Fruit fly (Drosophila melanogaster) whole organism, wandering third instar larva: ENCODE data around the gene CG11251.

Source experiments
- Abd-B ChIP-seq: fragments of >200 bp; optimal IDR thresholded peaks from 2 replicates; lab custom pipeline; 2017; ENCODE audit warnings: missing biosample characterization, missing genetic modification characterization
- CG32264 ChIP-seq: fragments of 200-800 bp; sonication (Bioruptor generic); optimal IDR thresholded peaks from 2 replicates; lab custom pipeline; 2016; ENCODE audit warnings: missing biosample characterization, missing genetic modification characterization
- CG9705 ChIP-seq: fragments of 200-800 bp; sonication (Bioruptor generic); optimal IDR thresholded peaks from 2 replicates; lab custom pipeline; 2018; ENCODE audit warnings: missing biosample characterization, mild to moderate bottlenecking, missing genetic modification characterization
- CrebA ChIP-seq: fragments of 200-800 bp; sonication (Bioruptor generic); optimal IDR thresholded peaks from 2 replicates; lab custom pipeline; 2016; ENCODE audit warnings: missing biosample characterization, mild to moderate bottlenecking, missing genetic modification characterization, borderline replicate concordance
- Dfd ChIP-seq: fragments of >200 bp; optimal IDR thresholded peaks from 2 replicates; lab custom pipeline; 2017; ENCODE audit warnings: missing biosample characterization, missing genetic modification characterization
- Dif ChIP-seq: fragments of 200-275, 200-300 bp; sonication (Bioruptor generic); optimal IDR thresholded peaks from 2 replicates; lab custom pipeline; 2018; ENCODE audit warnings: missing biosample characterization, missing genetic modification characterization; ENCODE audit not compliant: partially characterized antibody
- GATAd ChIP-seq: sonication (Bioruptor generic); optimal IDR thresholded peaks from 2 replicates; lab custom pipeline; 2016; ENCODE audit warnings: missing biosample characterization, missing genetic modification characterization
- HLH106 ChIP-seq: fragments of 200-800 bp; optimal IDR thresholded peaks from 3 replicates; lab custom pipeline; 2019; ENCODE audit warnings: missing biosample characterization, mild to moderate bottlenecking, missing genetic modification characterization, moderate library complexity
- Hnf4 ChIP-seq: fragments of 200-800 bp; sonication (Bioruptor generic); optimal IDR thresholded peaks from 2 replicates; lab custom pipeline; 2016; ENCODE audit warnings: missing biosample characterization, mild to moderate bottlenecking, missing genetic modification characterization
- Hr78 ChIP-seq: fragments of >200 bp; optimal IDR thresholded peaks from 2 replicates; lab custom pipeline; 2017; ENCODE audit warnings: missing biosample characterization, missing genetic modification characterization
- Hr83 ChIP-seq: fragments of 200-300 bp; sonication (Bioruptor generic); optimal IDR thresholded peaks from 2 replicates; lab custom pipeline; 2016; ENCODE audit warnings: missing biosample characterization, mild to moderate bottlenecking, missing genetic modification characterization, moderate library complexity; ENCODE audit not compliant: poor library complexity, severe bottlenecking
- Mio ChIP-seq: sonication (Bioruptor generic); optimal IDR thresholded peaks from 2 replicates; lab custom pipeline; 2016; ENCODE audit warnings: missing biosample characterization, missing genetic modification characterization
- Myc ChIP-seq: fragments of >200 bp; optimal IDR thresholded peaks from 2 replicates; lab custom pipeline; 2017
- N ChIP-seq: fragments of >200 bp; optimal IDR thresholded peaks from 2 replicates; lab custom pipeline; 2018; ENCODE audit warnings: missing biosample characterization, missing external identifiers, missing genetic modification characterization
- OdsH ChIP-seq: fragments of 200-800 bp; sonication (Bioruptor generic); optimal IDR thresholded peaks from 2 replicates; lab custom pipeline; 2016; ENCODE audit warnings: missing biosample characterization, mild to moderate bottlenecking, missing genetic modification characterization
- Rel ChIP-seq, 2 experiments: fragments of 200-800 bp; sonication (Bioruptor generic) in 1 of 2; optimal IDR thresholded peaks; 2 replicates in 1 of 2; 3 replicates in 1 of 2; lab custom pipeline; 2016 to 2019; ENCODE audit warnings: mild to moderate bottlenecking in 2 of 2, missing biosample characterization in 2 of 2, missing genetic modification characterization in 2 of 2, moderate library complexity in 1 of 2
- Sp1 ChIP-seq: fragments of 200-800 bp; sonication (Bioruptor generic); optimal IDR thresholded peaks from 3 replicates; lab custom pipeline; 2019; ENCODE audit warnings: missing biosample characterization, mild to moderate bottlenecking, missing genetic modification characterization, moderate library complexity
- Vsx2 ChIP-seq: fragments of 200-300, 225-300 bp; sonication (Bioruptor generic); optimal IDR thresholded peaks from 2 replicates; lab custom pipeline; 2018; ENCODE audit warnings: missing biosample characterization, missing genetic modification characterization; ENCODE audit not compliant: partially characterized antibody
- br ChIP-seq: fragments of 200-800 bp; sonication (Bioruptor generic); optimal IDR thresholded peaks from 2 replicates; lab custom pipeline; 2016; ENCODE audit warnings: missing biosample characterization, missing genetic modification characterization
- brk ChIP-seq: fragments of 200-800 bp; sonication (Bioruptor generic); optimal IDR thresholded peaks from 2 replicates; lab custom pipeline; 2016; ENCODE audit warnings: missing biosample characterization, mild to moderate bottlenecking, missing genetic modification characterization
- dl ChIP-seq, 2 experiments: fragments of 175-275, 200-275 bp in 1 of 2; fragments of 200-275 bp in 1 of 2; sonication (Bioruptor generic); optimal IDR thresholded peaks; lab custom pipeline; 2018; ENCODE audit warnings: mild to moderate bottlenecking in 2 of 2, missing biosample characterization in 2 of 2, missing genetic modification characterization in 2 of 2, moderate library complexity in 2 of 2; ENCODE audit not compliant: partially characterized antibody in 2 of 2, insufficient read depth in 1 of 2
- dmrt93B ChIP-seq: fragments of 200-800 bp; sonication (Bioruptor generic); optimal IDR thresholded peaks from 2 replicates; lab custom pipeline; 2018; ENCODE audit warnings: missing biosample characterization, mild to moderate bottlenecking, missing genetic modification characterization
- dsf ChIP-seq: sonication (Bioruptor generic); optimal IDR thresholded peaks from 2 replicates; lab custom pipeline; 2016; ENCODE audit warnings: missing biosample characterization, missing genetic modification characterization, borderline replicate concordance
- foxo ChIP-seq, 2 experiments: fragments of 200-800 bp; sonication (Bioruptor generic); optimal IDR thresholded peaks; 2 replicates in 1 of 2; 3 replicates in 1 of 2; lab custom pipeline; 2016 to 2017; ENCODE audit warnings: missing biosample characterization in 2 of 2, missing genetic modification characterization in 2 of 2
- fru ChIP-seq: fragments of 200-800 bp; sonication (Bioruptor generic); optimal IDR thresholded peaks from 3 replicates; lab custom pipeline; 2016; ENCODE audit warnings: missing biosample characterization, mild to moderate bottlenecking, missing genetic modification characterization
- h ChIP-seq: fragments of 200-800 bp; sonication (Bioruptor generic); optimal IDR thresholded peaks from 3 replicates; lab custom pipeline; 2016; ENCODE audit warnings: missing biosample characterization, mild to moderate bottlenecking, missing genetic modification characterization
- lola ChIP-seq: fragments of >200 bp; optimal IDR thresholded peaks from 2 replicates; lab custom pipeline; 2017; ENCODE audit warnings: missing biosample characterization, missing genetic modification characterization
- pan ChIP-seq: fragments of >200 bp; optimal IDR thresholded peaks from 2 replicates; lab custom pipeline; 2017
- psq ChIP-seq: fragments of 200-800 bp; sonication (Bioruptor generic); optimal IDR thresholded peaks from 3 replicates; lab custom pipeline; 2017; ENCODE audit warnings: missing biosample characterization, mild to moderate bottlenecking, missing genetic modification characterization, moderate library complexity
- rgr ChIP-seq: fragments of 200-800 bp; sonication (Bioruptor generic); optimal IDR thresholded peaks from 3 replicates; lab custom pipeline; 2016; ENCODE audit warnings: missing biosample characterization, mild to moderate bottlenecking, missing genetic modification characterization
- sage ChIP-seq: fragments of 200-800 bp; sonication (Bioruptor generic); optimal IDR thresholded peaks from 2 replicates; lab custom pipeline; 2016; ENCODE audit warnings: missing biosample characterization, mild to moderate bottlenecking, missing genetic modification characterization
- sv ChIP-seq: fragments of 200-800 bp; sonication (Bioruptor generic); optimal IDR thresholded peaks from 3 replicates; lab custom pipeline; 2016; ENCODE audit warnings: missing biosample characterization, missing genetic modification characterization
- tai ChIP-seq: sonication (Bioruptor generic); optimal IDR thresholded peaks from 2 replicates; lab custom pipeline; 2016; ENCODE audit warnings: missing biosample characterization, missing genetic modification characterization
- usp ChIP-seq: fragments of >200 bp; optimal IDR thresholded peaks from 2 replicates; lab custom pipeline; 2017; ENCODE audit warnings: missing biosample characterization, missing genetic modification characterization
- woc ChIP-seq: sonication (Bioruptor generic); optimal IDR thresholded peaks from 2 replicates; lab custom pipeline; 2016; ENCODE audit warnings: missing biosample characterization, mild to moderate bottlenecking, missing genetic modification characterization

CG11251 gene

DNA sequence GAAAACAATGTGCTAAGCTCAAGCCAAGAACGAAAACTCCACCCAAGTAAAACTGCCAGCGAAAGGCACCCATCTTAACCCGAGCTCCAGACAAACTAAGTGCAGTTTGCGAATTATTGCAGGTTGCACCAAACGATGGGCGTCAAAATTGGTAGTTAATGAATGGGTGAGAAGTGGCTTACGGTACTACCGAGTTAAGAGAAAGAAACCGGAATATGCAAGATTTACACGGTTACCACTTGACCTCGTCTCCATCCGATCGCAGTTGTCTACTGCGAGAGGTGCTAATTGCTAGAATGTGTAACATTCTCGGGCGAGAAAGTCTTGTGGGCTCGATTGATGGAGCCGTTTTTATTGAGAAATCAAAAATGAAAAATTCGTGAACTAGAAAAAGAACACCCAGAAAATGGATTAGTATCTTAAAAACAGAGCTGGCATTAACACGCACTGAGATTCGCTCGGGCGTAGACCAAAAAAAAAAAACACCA is 28.4 kb downstream of the CG11251 start, which contains the start of the genes CG14115 and CG34428:
Gene CG14115, minus strand, starts transcription at position 101 of the 488 bp plus-strand sequence.
Gene CG34428, plus strand, starts transcription at position 438 of the 488 bp plus-strand sequence.
- TF ChIP-seq h (no peak), dsf (no peak), psq (no peak), OdsH (no peak), Hr78 (GFP tag; lab: Kevin White, UChicago) (no peak), rgr (GFP tag; lab: Kevin White, UChicago) (no peak)

DNA sequence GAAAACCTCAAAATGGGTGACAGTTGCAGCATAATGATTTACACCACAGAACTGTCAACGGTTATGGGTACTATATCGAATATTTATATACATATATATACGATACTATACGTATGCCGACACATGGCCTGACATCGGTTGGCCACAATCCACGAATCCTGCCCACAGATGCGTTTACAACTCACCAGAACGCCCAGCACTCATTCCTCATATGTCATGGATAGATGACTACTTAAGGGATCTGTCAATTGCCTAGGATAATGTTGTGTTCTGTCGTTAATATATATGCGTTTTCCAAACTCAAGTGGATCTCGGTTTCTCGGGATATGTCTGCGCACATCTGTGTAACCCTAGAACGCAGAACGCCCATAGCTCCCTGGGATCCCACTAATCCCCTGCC is 31.3 kb downstream of the CG11251 start:
- TF ChIP-seq psq (no peak), Myc (no peak), GATAd (no peak), Rel (GFP tag; optimal IDR thresholded peaks at IDR 0.05; lab: Kevin White, UChicago) (no peak), Rel (tag; optimal IDR thresholded peaks at IDR 0.05; lab: Kevin White, UChicago) (no peak), foxo (GFP tag; optimal IDR thresholded peaks at IDR 0.05; lab: Kevin White, UChicago) (no peak), br (GFP tag; lab: Kevin White, UChicago) (no peak), Hr78 (GFP tag; lab: Kevin White, UChicago) (no peak), CG32264 (GFP tag; lab: Kevin White, UChicago) (no peak), pan (lab: Kevin White, UChicago) (no peak), dl (GFP tag; optimal IDR thresholded peaks at IDR 0.05; lab: Kevin White, UChicago; ENCODE audit: insufficient read depth in 1 of 2, partially characterized antibody in 2 of 2) (no peak), HLH106 (tag; lab: Kevin White, UChicago) (no peak), fru (no peak), usp (GFP tag; lab: Kevin White, UChicago) (no peak), Mio (GFP tag; lab: Kevin White, UChicago) (no peak), brk (no peak), Hr83 (no peak), sage (GFP tag; lab: Kevin White, UChicago) (no peak)
- TF ChIP-seq, all 38 proteins: peak for 0

dm6 chr3L:13050675-13051202 is 39.0 kb downstream of the CG11251 start:
- TF ChIP-seq rgr (GFP tag; lab: Kevin White, UChicago) (no peak), Dfd (GFP tag; lab: Kevin White, UChicago) (no peak), sv (GFP tag; lab: Kevin White, UChicago) (no peak), h (no peak), pan (lab: Kevin White, UChicago) (no peak), sage (GFP tag; lab: Kevin White, UChicago) (no peak), lola (no peak), Mio (GFP tag; lab: Kevin White, UChicago) (no peak), dl (GFP tag; optimal IDR thresholded peaks at IDR 0.05; lab: Kevin White, UChicago; ENCODE audit: insufficient read depth in 1 of 2, partially characterized antibody in 2 of 2) (no peak), Myc (no peak)

DNA sequence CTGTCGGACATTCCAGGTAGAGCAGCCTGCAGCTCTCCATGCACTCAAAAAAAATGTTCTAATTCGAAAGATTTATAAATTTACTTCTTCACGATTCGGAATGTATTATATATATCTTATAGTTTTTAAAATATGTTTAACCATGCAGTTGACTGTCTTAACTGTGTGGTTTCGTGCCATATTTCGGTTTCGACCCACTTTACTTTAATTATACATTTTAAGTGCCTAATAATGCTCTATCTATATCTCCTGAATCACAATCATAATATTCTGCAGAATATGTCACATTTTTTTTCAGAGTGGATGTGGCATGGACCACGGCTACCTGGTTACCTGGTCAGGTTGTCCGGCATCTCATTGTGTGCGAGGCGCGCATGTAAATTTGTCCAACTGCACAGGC is 40.1 kb downstream of the CG11251 start:
- no peak for TF ChIP-seq lola
- TF ChIP-seq pan (lab: Kevin White, UChicago) = no peak
- no peak for TF ChIP-seq Vsx2
- peak; percentile 15 for TF ChIP-seq OdsH
- no peak for TF ChIP-seq dsf
- TF ChIP-seq HLH106 (tag; lab: Kevin White, UChicago) = peak; percentile 22
- no peak for TF ChIP-seq Rel (GFP tag; optimal IDR thresholded peaks at IDR 0.05; lab: Kevin White, UChicago)
- TF ChIP-seq Rel (tag; optimal IDR thresholded peaks at IDR 0.05; lab: Kevin White, UChicago) = no peak
- TF ChIP-seq Hr83 = no peak
- no peak for TF ChIP-seq CG9705 (GFP tag; lab: Kevin White, UChicago)
- TF ChIP-seq tai (GFP tag; lab: Kevin White, UChicago) = no peak
- TF ChIP-seq Sp1 (GFP tag; lab: Kevin White, UChicago) = peak; percentile 6
- TF ChIP-seq usp (GFP tag; lab: Kevin White, UChicago) = no peak
- TF ChIP-seq fru = no peak
- no peak for TF ChIP-seq CG32264 (GFP tag; lab: Kevin White, UChicago)
- TF ChIP-seq Hnf4 (GFP tag; lab: Kevin White, UChicago) = no peak
- TF ChIP-seq Dif (GFP tag; lab: Kevin White, UChicago) = no peak
- no peak for TF ChIP-seq N (GFP tag; lab: Kevin White, UChicago)
- TF ChIP-seq woc (GFP tag; lab: Kevin White, UChicago) = no peak
- TF ChIP-seq Dfd (GFP tag; lab: Kevin White, UChicago) = no peak
- TF ChIP-seq Myc = no peak
- TF ChIP-seq Mio (GFP tag; lab: Kevin White, UChicago) = no peak
- no peak for TF ChIP-seq Hr78 (GFP tag; lab: Kevin White, UChicago)
- TF ChIP-seq sage (GFP tag; lab: Kevin White, UChicago) = no peak
- peak; percentile 9 for TF ChIP-seq rgr (GFP tag; lab: Kevin White, UChicago)
- peak; percentile 5 for TF ChIP-seq psq
- TF ChIP-seq sv (GFP tag; lab: Kevin White, UChicago) = no peak
- no peak for TF ChIP-seq Abd-B (GFP tag; lab: Kevin White, UChicago)
- TF ChIP-seq h = peak; percentile 30
- no peak for TF ChIP-seq brk
- TF ChIP-seq dmrt93B = peak; percentile 3
- TF ChIP-seq GATAd = no peak
- no peak for TF ChIP-seq br (GFP tag; lab: Kevin White, UChicago)
- no peak for TF ChIP-seq CrebA
- TF ChIP-seq foxo (GFP tag; optimal IDR thresholded peaks at IDR 0.05; lab: Kevin White, UChicago) = peak in 1 of 2 experiments; percentile 32
- no peak for TF ChIP-seq dl (GFP tag; optimal IDR thresholded peaks at IDR 0.05; lab: Kevin White, UChicago; ENCODE audit: insufficient read depth in 1 of 2, partially characterized antibody in 2 of 2)
